Worm (Caenorhabditis elegans) whole organism, young adult: ENCODE data around the gene ttll-4.

Experiments used
- T07F8.4 ChIP-seq: sonication (generic microtip); optimal IDR thresholded peaks from 2 replicates; lab custom pipeline; 2016; ENCODE audit warnings: mild to moderate bottlenecking, missing genetic modification characterization, moderate library complexity, missing compliant biosample characterization
- cebp-2 ChIP-seq: fragments of 200-800 bp; sonication (Bioruptor generic); IDR thresholded peaks from 2 replicates; pipeline ENCODE4 v1.3.6; 2022; ENCODE audit warnings: missing genetic modification characterization, missing compliant biosample characterization

DNA sequence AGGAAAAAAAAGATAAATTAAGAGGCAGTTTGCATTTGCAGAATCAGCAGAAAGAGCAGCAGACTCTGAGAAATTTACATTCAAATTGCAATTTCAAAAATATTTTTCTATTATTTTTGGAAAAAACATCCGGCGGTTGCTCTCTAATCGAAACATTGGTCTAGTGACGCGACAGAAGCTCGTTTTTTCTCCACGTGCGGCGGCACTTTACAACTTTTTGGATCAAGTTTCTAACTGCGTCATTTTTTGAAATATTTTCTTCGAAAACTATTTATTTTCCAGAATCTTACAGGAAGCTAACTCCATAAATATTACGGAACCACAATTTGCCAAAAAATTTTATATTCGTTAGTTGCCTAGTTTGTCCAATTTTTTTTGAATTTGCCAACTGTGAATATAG, 25.9 kb downstream of the ttll-4 start:
- TF ChIP-seq T07F8.4 (tag; lab: Kevin White, UChicago) (no peak), cebp-2 (no peak)
